Fruit fly (Drosophila melanogaster) whole organism, adult: ENCODE results near the gene sowah.
A peak's percentile ranks its signal among the peaks of the same experiment; 100 is the strongest.

ENCODE experiments used
- CG11617 ChIP-seq: fragments of 200-800 bp; sonication (Bioruptor generic); optimal IDR thresholded peaks from 2 replicates; lab custom pipeline; 2017; ENCODE audit warnings: mild to moderate bottlenecking, missing biosample characterization, missing genetic modification reagents, missing genetic modification characterization
- CG12768 ChIP-seq: fragments of 200-800 bp; sonication (Bioruptor generic); optimal IDR thresholded peaks from 2 replicates; lab custom pipeline; 2017; ENCODE audit warnings: missing biosample characterization, missing genetic modification characterization, mild to moderate bottlenecking, moderate library complexity, missing genetic modification reagents
- CG14711 ChIP-seq: fragments of 200-800 bp; sonication (Bioruptor generic); optimal IDR thresholded peaks from 2 replicates; lab custom pipeline; 2018; ENCODE audit warnings: missing biosample characterization, mild to moderate bottlenecking, missing genetic modification characterization, moderate library complexity
- CG1620 ChIP-seq: fragments of 200-800 bp; sonication (Bioruptor generic); optimal IDR thresholded peaks from 2 replicates; lab custom pipeline; 2016; ENCODE audit warnings: missing biosample characterization, missing genetic modification characterization
- CG33017 ChIP-seq: fragments of 200-800 bp; sonication (Bioruptor generic); optimal IDR thresholded peaks from 2 replicates; lab custom pipeline; 2018; ENCODE audit warnings: missing biosample characterization, mild to moderate bottlenecking, missing genetic modification characterization, moderate library complexity
- CG5204 ChIP-seq: fragments of 200-800 bp; sonication (Bioruptor generic); optimal IDR thresholded peaks from 2 replicates; lab custom pipeline; 2016; ENCODE audit warnings: missing biosample characterization, missing genetic modification characterization
- CG7045 ChIP-seq: fragments of 200-800 bp; sonication (Bioruptor generic); optimal IDR thresholded peaks from 2 replicates; lab custom pipeline; 2017; ENCODE audit warnings: missing biosample characterization, mild to moderate bottlenecking, missing genetic modification characterization
- CG7101 ChIP-seq: fragments of 200-800 bp; sonication (Bioruptor generic); optimal IDR thresholded peaks from 2 replicates; lab custom pipeline; 2018; ENCODE audit warnings: missing biosample characterization, mild to moderate bottlenecking, missing genetic modification characterization, moderate library complexity
- Clk ChIP-seq: fragments of 200-800 bp; sonication (Bioruptor generic); optimal IDR thresholded peaks from 2 replicates; lab custom pipeline; 2017; ENCODE audit warnings: missing biosample characterization, missing genetic modification characterization
- Crg-1 ChIP-seq: fragments of 200-800 bp; sonication (Bioruptor generic); optimal IDR thresholded peaks from 2 replicates; lab custom pipeline; 2016; ENCODE audit warnings: missing biosample characterization, missing genetic modification characterization
- Hr96 ChIP-seq: fragments of 200-800 bp; sonication (Bioruptor generic); optimal IDR thresholded peaks from 2 replicates; lab custom pipeline; 2016; ENCODE audit warnings: missing biosample characterization, missing genetic modification characterization
- Mnt ChIP-seq: fragments of 200-800 bp; sonication (Bioruptor generic); optimal IDR thresholded peaks from 2 replicates; lab custom pipeline; 2016; ENCODE audit warnings: missing biosample characterization, mild to moderate bottlenecking, missing genetic modification characterization
- bab1 ChIP-seq: fragments of 200-800 bp; sonication (Bioruptor generic); optimal IDR thresholded peaks from 3 replicates; lab custom pipeline; 2019; ENCODE audit warnings: missing biosample characterization, mild to moderate bottlenecking, missing genetic modification characterization, moderate library complexity
- cic ChIP-seq: fragments of 200-800 bp; sonication (Bioruptor generic); optimal IDR thresholded peaks from 2 replicates; lab custom pipeline; 2017; ENCODE audit warnings: missing biosample characterization, mild to moderate bottlenecking, missing genetic modification characterization, moderate library complexity
- cnc ChIP-seq, 2 experiments: fragments of >200 bp; optimal IDR thresholded peaks; 2 replicates each; lab custom pipeline; 2017
- kay ChIP-seq: fragments of 200-800 bp; sonication (Bioruptor generic); peaks from one replicate; lab custom pipeline; 2016; ENCODE audit warnings: missing biosample characterization, missing genetic modification characterization, borderline replicate concordance
- ovo ChIP-seq: fragments of 200-800 bp; sonication (Bioruptor generic); optimal IDR thresholded peaks from 2 replicates; lab custom pipeline; 2016; ENCODE audit warnings: missing biosample characterization, missing genetic modification characterization
- pad ChIP-seq: fragments of 200-800 bp; sonication (Bioruptor generic); optimal IDR thresholded peaks from 3 replicates; lab custom pipeline; 2017; ENCODE audit warnings: missing biosample characterization, missing genetic modification characterization, mild to moderate bottlenecking, moderate library complexity, missing genetic modification reagents
- tj ChIP-seq: fragments of 200-800 bp; sonication (Bioruptor generic); optimal IDR thresholded peaks from 3 replicates; lab custom pipeline; 2017; ENCODE audit warnings: missing biosample characterization, mild to moderate bottlenecking, missing genetic modification characterization, moderate library complexity
- toe ChIP-seq: fragments of 200-800 bp; sonication (Bioruptor generic); optimal IDR thresholded peaks from 2 replicates; lab custom pipeline; 2016; ENCODE audit warnings: missing biosample characterization, missing genetic modification characterization

Gene sowah

DNA sequence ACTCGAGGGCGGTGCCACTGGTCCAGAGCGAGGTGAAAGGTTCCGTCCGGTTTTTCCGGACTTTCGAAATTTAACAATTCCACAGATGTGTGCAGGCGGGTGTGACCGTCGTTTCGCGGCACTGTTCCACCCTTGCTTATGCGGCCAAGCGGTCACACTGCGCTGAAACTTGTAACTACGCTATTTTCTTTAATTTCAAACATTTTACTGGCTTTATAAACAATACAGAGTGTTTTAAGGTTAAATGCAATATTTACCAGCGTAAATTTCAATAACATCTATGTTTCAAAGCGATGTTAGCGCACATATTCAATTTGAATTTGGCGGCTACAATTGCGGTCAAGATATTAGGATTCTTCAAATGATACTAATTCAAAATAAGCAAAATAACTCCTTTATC lies 42.3 kb downstream of the sowah start, which contains the start of gene nst:
Gene nst, minus strand, starts transcription at position 128 of the 400 bp plus-strand sequence.
- no peak for TF ChIP-seq cnc (optimal IDR thresholded peaks at IDR 0.05; lab: Kevin White, UChicago)
- TF ChIP-seq tj: peak; percentile 22
- TF ChIP-seq CG14711: no peak
- TF ChIP-seq cic (GFP tag; lab: Kevin White, UChicago): no peak
- TF ChIP-seq CG7045 (GFP tag; lab: Kevin White, UChicago): no peak
- TF ChIP-seq bab1 (GFP tag; lab: Kevin White, UChicago): peak; percentile 21
- no peak for TF ChIP-seq CG7101
- no peak for TF ChIP-seq CG12768 (GFP tag; lab: Kevin White, UChicago)
- no peak for TF ChIP-seq kay (GFP tag; lab: Kevin White, UChicago)
- TF ChIP-seq CG5204 (GFP tag; lab: Kevin White, UChicago): no peak
- no peak for TF ChIP-seq Hr96 (GFP tag; lab: Kevin White, UChicago)
- no peak for TF ChIP-seq Mnt (GFP tag; lab: Kevin White, UChicago)

DNA sequence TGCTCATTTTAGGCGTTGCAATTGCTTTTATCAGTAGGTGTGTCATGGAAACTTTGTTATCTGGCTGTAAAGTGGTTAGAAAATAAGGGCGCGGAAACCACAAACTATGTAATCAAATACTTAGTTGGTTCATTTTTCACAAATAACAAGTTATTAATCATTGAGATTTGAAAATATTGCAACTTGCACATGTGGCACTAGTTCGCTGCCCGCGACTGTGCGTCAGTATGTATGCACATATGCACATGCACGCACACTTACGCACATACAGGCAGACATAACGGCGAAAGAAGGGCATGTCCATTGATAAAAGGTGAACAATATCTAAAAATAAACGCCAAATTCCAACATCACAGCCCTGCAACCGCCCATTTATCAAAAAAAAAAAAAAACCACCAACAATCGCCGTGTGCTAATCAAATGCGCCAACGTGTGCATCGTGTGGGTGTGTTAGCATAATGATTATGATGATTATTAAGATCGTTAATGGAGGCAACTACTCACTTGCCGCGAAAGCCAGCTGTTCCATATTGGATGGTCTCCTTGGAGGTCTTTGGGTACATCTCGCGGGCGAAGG lies 42.8 kb downstream of the sowah start:
- TF ChIP-seq CG12768 (GFP tag; lab: Kevin White, UChicago) (no peak), CG14711 (peak; percentile 3), cic (GFP tag; lab: Kevin White, UChicago) (no peak), Mnt (GFP tag; lab: Kevin White, UChicago) (peak; percentile 50), kay (GFP tag; lab: Kevin White, UChicago) (no peak), CG11617 (GFP tag; lab: Kevin White, UChicago) (peak; percentile 21), Crg-1 (GFP tag; lab: Kevin White, UChicago) (no peak), toe (no peak), CG7045 (GFP tag; lab: Kevin White, UChicago) (peak; percentile 36), cnc (optimal IDR thresholded peaks at IDR 0.05; lab: Kevin White, UChicago) (no peak), pad (no peak), CG5204 (GFP tag; lab: Kevin White, UChicago) (no peak), ovo (GFP tag; lab: Kevin White, UChicago) (peak; percentile 41), tj (peak; percentile 15), Clk (GFP tag; lab: Kevin White, UChicago) (peak; percentile 19), CG7101 (peak; percentile 50), CG33017 (tag; lab: Kevin White, UChicago) (peak; percentile 66)

DNA sequence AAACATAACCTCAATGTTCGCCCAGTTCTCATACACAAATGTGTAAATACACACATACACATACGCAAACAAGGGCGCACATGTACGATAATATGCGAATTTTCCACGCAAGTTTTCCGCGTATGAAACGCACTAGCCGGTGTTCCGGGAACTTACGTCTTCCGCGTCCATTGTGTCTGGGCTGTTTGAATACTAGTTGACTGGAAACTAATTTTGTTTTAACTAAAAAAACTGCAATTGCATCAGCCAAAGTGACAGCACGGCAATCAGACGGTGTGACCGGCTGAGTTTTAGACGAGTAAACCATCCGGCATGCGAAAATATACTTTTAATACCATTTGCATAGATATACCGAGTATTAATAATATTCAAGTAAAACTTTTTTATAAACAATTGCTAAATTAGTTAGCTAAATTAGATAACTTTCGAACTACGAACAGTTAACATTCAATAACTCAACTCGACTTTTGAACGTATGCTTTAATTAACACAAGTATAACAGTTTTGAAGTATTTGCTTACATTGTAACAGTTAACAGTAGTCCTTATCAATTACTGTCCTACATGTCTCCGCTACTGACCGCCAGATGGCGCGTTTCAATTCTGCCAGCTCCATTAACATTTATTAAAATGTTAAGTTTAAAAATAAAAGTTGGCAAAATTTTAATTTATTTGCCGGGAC lies 45.8 kb downstream of the sowah start, which contains the start of gene eIF2beta:
Gene eIF2beta, minus strand, starts transcription at position 299 of the 681 bp plus-strand sequence.
- no peak for TF ChIP-seq cnc (optimal IDR thresholded peaks at IDR 0.05; lab: Kevin White, UChicago)
- no peak for TF ChIP-seq CG7101
- TF ChIP-seq cic (GFP tag; lab: Kevin White, UChicago): peak; percentile 8
- TF ChIP-seq CG1620 (GFP tag; lab: Kevin White, UChicago): peak; percentile 2
- peak; percentile 15 for TF ChIP-seq pad
- TF ChIP-seq Mnt (GFP tag; lab: Kevin White, UChicago): peak; percentile 98
- TF ChIP-seq CG33017 (tag; lab: Kevin White, UChicago): no peak
- TF ChIP-seq Clk (GFP tag; lab: Kevin White, UChicago): no peak
- peak; percentile 55 for TF ChIP-seq bab1 (GFP tag; lab: Kevin White, UChicago)
- no peak for TF ChIP-seq toe
- peak; percentile 28 for TF ChIP-seq CG11617 (GFP tag; lab: Kevin White, UChicago)
- no peak for TF ChIP-seq Hr96 (GFP tag; lab: Kevin White, UChicago)
- no peak for TF ChIP-seq CG12768 (GFP tag; lab: Kevin White, UChicago)
- TF ChIP-seq tj: peak; percentile 44
- peak; percentile 20 for TF ChIP-seq CG14711
- no peak for TF ChIP-seq CG7045 (GFP tag; lab: Kevin White, UChicago)
- no peak for TF ChIP-seq Crg-1 (GFP tag; lab: Kevin White, UChicago)
- TF ChIP-seq kay (GFP tag; lab: Kevin White, UChicago): no peak
- TF ChIP-seq ovo (GFP tag; lab: Kevin White, UChicago): no peak
- TF ChIP-seq CG5204 (GFP tag; lab: Kevin White, UChicago): no peak

DNA sequence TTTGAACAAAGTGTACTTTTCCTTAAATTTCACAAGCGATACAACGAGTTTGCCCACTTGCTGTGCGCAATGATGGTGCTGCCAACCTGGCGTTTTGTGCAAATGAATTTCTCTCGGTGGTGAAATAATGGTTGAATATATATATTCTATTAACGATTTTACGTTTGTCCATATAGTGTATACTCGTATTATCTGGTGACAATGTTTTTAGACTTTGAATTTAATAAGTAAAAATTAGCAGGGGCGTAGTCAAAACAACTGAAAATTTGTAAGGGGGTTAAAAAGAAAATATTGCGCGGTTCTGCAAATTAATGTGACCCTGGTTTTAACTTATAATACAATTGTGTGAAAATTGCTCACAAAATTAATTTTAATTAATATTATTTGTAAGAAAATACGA lies 48.4 kb downstream of the sowah start, which contains the start of the genes ver and Gcn5:
Gene ver, plus strand, starts transcription at position 47 of the 400 bp plus-strand sequence.
Gene Gcn5, minus strand, starts transcription at position 74 of the 400 bp plus-strand sequence.
- TF ChIP-seq CG12768 (GFP tag; lab: Kevin White, UChicago) (peak; percentile 99), ovo (GFP tag; lab: Kevin White, UChicago) (peak; percentile 94), cic (GFP tag; lab: Kevin White, UChicago) (peak; percentile 90), CG14711 (peak; percentile 97), tj (peak; percentile 94), CG1620 (GFP tag; lab: Kevin White, UChicago) (peak; percentile 97), Clk (GFP tag; lab: Kevin White, UChicago) (peak; percentile 97), CG5204 (GFP tag; lab: Kevin White, UChicago) (peak; percentile 97), pad (peak; percentile 93), CG33017 (tag; lab: Kevin White, UChicago) (peak; percentile 98), Crg-1 (GFP tag; lab: Kevin White, UChicago) (peak; percentile 97), toe (peak; percentile 97), cnc (optimal IDR thresholded peaks at IDR 0.05; lab: Kevin White, UChicago) (no peak), Mnt (GFP tag; lab: Kevin White, UChicago) (peak; percentile 94), kay (GFP tag; lab: Kevin White, UChicago) (no peak), Hr96 (GFP tag; lab: Kevin White, UChicago) (peak; percentile 94), CG7045 (GFP tag; lab: Kevin White, UChicago) (peak; percentile 99), CG7101 (peak; percentile 99), CG11617 (GFP tag; lab: Kevin White, UChicago) (peak; percentile 99), bab1 (GFP tag; lab: Kevin White, UChicago) (peak; percentile 96)

DNA sequence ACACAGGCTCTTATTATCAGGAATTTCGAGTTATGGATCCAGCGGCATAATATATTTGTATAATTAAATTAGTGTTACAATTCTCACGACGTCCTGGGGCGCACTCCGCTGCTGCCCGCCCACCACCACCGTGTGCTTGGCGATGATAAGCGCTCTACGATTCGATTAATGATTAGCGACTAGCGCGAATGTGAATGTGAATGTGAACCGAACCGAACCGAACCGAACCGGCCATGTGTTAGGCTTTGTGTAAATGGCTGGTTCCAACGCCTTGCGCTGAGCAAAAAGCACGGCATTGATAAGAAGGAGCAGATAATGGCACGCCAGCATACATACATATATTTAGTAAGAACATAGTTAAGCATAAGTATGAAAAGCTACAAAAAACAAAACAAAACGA lies 53.0 kb downstream of the sowah start:
- TF ChIP-seq CG7101: no peak
- peak; percentile 73 for TF ChIP-seq Mnt (GFP tag; lab: Kevin White, UChicago)
- TF ChIP-seq ovo (GFP tag; lab: Kevin White, UChicago): no peak
- TF ChIP-seq CG12768 (GFP tag; lab: Kevin White, UChicago): no peak
- TF ChIP-seq Crg-1 (GFP tag; lab: Kevin White, UChicago): no peak
- no peak for TF ChIP-seq CG14711
- no peak for TF ChIP-seq tj
- TF ChIP-seq CG1620 (GFP tag; lab: Kevin White, UChicago): no peak
- no peak for TF ChIP-seq Clk (GFP tag; lab: Kevin White, UChicago)
- TF ChIP-seq cic (GFP tag; lab: Kevin White, UChicago): peak; percentile 83
